Worm (Caenorhabditis elegans) whole organism, L4 larva: Measurements from ENCODE around the gene C45E5.1.
A peak's percentile ranks its signal among the peaks of the same experiment; 100 is the strongest.

Experiments
- D1046.2 ChIP-seq: fragments of 200-800 bp; sonication (Bioruptor generic); IDR thresholded peaks from 2 replicates; pipeline ENCODE4 v1.3.6; 2022; ENCODE audit warnings: missing genetic modification characterization, missing compliant biosample characterization
- F26F4.8 ChIP-seq: fragments of 200-800 bp; sonication (Bioruptor generic); conservative IDR thresholded peaks from 2 replicates; pipeline ENCODE4 v1.3.6; 2022; ENCODE audit warnings: missing genetic modification characterization, missing compliant biosample characterization
- F49E8.2 ChIP-seq: sonication (generic microtip); optimal IDR thresholded peaks from 2 replicates; lab custom pipeline; 2016; ENCODE audit warnings: missing compliant biosample characterization, mild to moderate bottlenecking, missing genetic modification characterization, borderline replicate concordance
- T26A8.4 ChIP-seq: fragments of 200-800 bp; sonication (Bioruptor generic); IDR thresholded peaks from 2 replicates; pipeline ENCODE4 v1.3.6; 2022; ENCODE audit warnings: missing genetic modification characterization, missing compliant biosample characterization
- Y48G9A.11 ChIP-seq: fragments of 200-800 bp; sonication (Bioruptor generic); IDR thresholded peaks from 2 replicates; pipeline ENCODE4 v1.3.6; 2022; ENCODE audit warnings: missing genetic modification reagents, missing genetic modification characterization, missing compliant biosample characterization
- Y75B8A.6 ChIP-seq: fragments of 200-800 bp; sonication (Bioruptor generic); IDR thresholded peaks from 2 replicates; pipeline ENCODE4 v1.3.6; 2022; ENCODE audit warnings: missing genetic modification reagents, missing genetic modification characterization, missing compliant biosample characterization
- aha-1 ChIP-seq: fragments of 150-350 bp; peaks from one replicate; lab custom pipeline; 2014; ENCODE audit warnings: missing biosample characterization, missing genetic modification characterization
- arid-1 ChIP-seq: fragments of 200-800 bp; sonication (Bioruptor generic); conservative IDR thresholded peaks from 2 replicates; pipeline ENCODE4 v1.3.6; 2022; ENCODE audit warnings: missing genetic modification reagents, missing genetic modification characterization, missing compliant biosample characterization
- attf-4 ChIP-seq: sonication (generic microtip); optimal IDR thresholded peaks from 3 replicates; lab custom pipeline; 2017; ENCODE audit warnings: missing biosample characterization, missing genetic modification characterization
- ceh-44 ChIP-seq: fragments of 200-800 bp; sonication (Bioruptor generic); IDR thresholded peaks from 2 replicates; pipeline ENCODE4 v1.3.6; 2022; ENCODE audit warnings: missing genetic modification reagents, missing genetic modification characterization, missing compliant biosample characterization
- ctbp-1 ChIP-seq: fragments of 200-800 bp; sonication (Bioruptor generic); IDR thresholded peaks from 2 replicates; pipeline ENCODE4 v1.3.6; 2022; ENCODE audit warnings: missing genetic modification reagents, missing genetic modification characterization, missing compliant biosample characterization
- daf-16 ChIP-seq, 3 experiments: sonication (generic microtip); optimal IDR thresholded peaks; 2 replicates each; lab custom pipeline; 2016 to 2017; ENCODE audit warnings: missing genetic modification characterization in 3 of 3, missing genetic modification reagents in 3 of 3, mild to moderate bottlenecking in 2 of 3, missing compliant biosample characterization in 2 of 3, missing biosample characterization in 1 of 3, moderate library complexity in 1 of 3
- daf-19 ChIP-seq: fragments of 200-800 bp; sonication (Bioruptor generic); conservative IDR thresholded peaks from 2 replicates; pipeline ENCODE4 v1.3.6; 2022; ENCODE audit warnings: missing genetic modification characterization, missing compliant biosample characterization
- daf-8 ChIP-seq: fragments of 200-800 bp; sonication (Bioruptor generic); IDR thresholded peaks from 2 replicates; pipeline ENCODE4 v1.3.6; 2022; ENCODE audit warnings: missing genetic modification characterization, missing compliant biosample characterization
- dmd-6 ChIP-seq: fragments of 200-800 bp; sonication (Bioruptor generic); IDR thresholded peaks from 2 replicates; pipeline ENCODE4 v1.3.6; 2022; ENCODE audit warnings: missing genetic modification reagents, missing genetic modification characterization, missing compliant biosample characterization
- dmd-9 ChIP-seq: fragments of 200-800 bp; sonication (Bioruptor generic); IDR thresholded peaks from 2 replicates; pipeline ENCODE4 v1.3.6; 2022; ENCODE audit warnings: missing genetic modification reagents, missing genetic modification characterization, missing compliant biosample characterization
- duxl-1 ChIP-seq: sonication (generic microtip); optimal IDR thresholded peaks from 2 replicates; lab custom pipeline; 2016; ENCODE audit warnings: mild to moderate bottlenecking, missing genetic modification characterization, moderate library complexity, missing compliant biosample characterization; ENCODE audit not compliant: poor library complexity
- dve-1 ChIP-seq: sonication (generic microtip); optimal IDR thresholded peaks from 2 replicates; lab custom pipeline; 2017; ENCODE audit warnings: antibody characterized with exemption, mild to moderate bottlenecking, missing genetic modification characterization, missing compliant biosample characterization; ENCODE audit not compliant: insufficient read depth
- egl-43 ChIP-seq: fragments of 200-800 bp; sonication (Bioruptor generic); IDR thresholded peaks from 2 replicates; pipeline ENCODE4 v1.3.6; 2022; ENCODE audit warnings: missing genetic modification reagents, missing genetic modification characterization, missing compliant biosample characterization
- fkh-10 ChIP-seq: fragments of 150-350 bp; optimal IDR thresholded peaks from 2 replicates; lab custom pipeline; 2014; ENCODE audit warnings: missing biosample characterization, missing genetic modification reagents, missing genetic modification characterization
- gei-8 ChIP-seq: fragments of 200-800 bp; sonication (Bioruptor generic); optimal IDR thresholded peaks from 2 replicates; lab custom pipeline; 2018; ENCODE audit warnings: mild to moderate bottlenecking, missing genetic modification characterization, missing compliant biosample characterization
- hif-1 ChIP-seq, 2 experiments: sonication (generic microtip); optimal IDR thresholded peaks; 2 replicates each; lab custom pipeline; 2016 to 2017; ENCODE audit warnings: missing compliant biosample characterization in 2 of 2, missing genetic modification characterization in 2 of 2, missing genetic modification reagents in 2 of 2, missing genotype in 2 of 2, mild to moderate bottlenecking in 1 of 2
- hlh-11 ChIP-seq: fragments of 200-800 bp; sonication (Bioruptor generic); optimal IDR thresholded peaks from 2 replicates; lab custom pipeline; 2018; ENCODE audit warnings: mild to moderate bottlenecking, missing genetic modification characterization, missing compliant biosample characterization
- hlh-30 ChIP-seq: sonication (generic microtip); optimal IDR thresholded peaks from 2 replicates; lab custom pipeline; 2017; ENCODE audit warnings: antibody characterized with exemption, mild to moderate bottlenecking, missing genetic modification characterization, missing compliant biosample characterization; ENCODE audit not compliant: insufficient read depth
- hmg-1.1 ChIP-seq: fragments of 200-800 bp; sonication (Bioruptor generic); IDR thresholded peaks from 2 replicates; pipeline ENCODE4 v1.3.6; 2022; ENCODE audit warnings: missing genetic modification reagents, missing genetic modification characterization, missing compliant biosample characterization
- lin-15B ChIP-seq: fragments of 150-350 bp; sonication (generic microtip); optimal IDR thresholded peaks from 3 replicates; lab custom pipeline; 2014; ENCODE audit warnings: missing biosample characterization, missing genetic modification characterization
- lin-29 ChIP-seq: fragments of 200-800 bp; sonication (Bioruptor generic); IDR thresholded peaks from 2 replicates; pipeline ENCODE4 v1.3.6; 2022; ENCODE audit warnings: missing genetic modification reagents, missing genetic modification characterization, missing compliant biosample characterization
- lin-39 ChIP-seq: fragments of 150-350 bp; optimal IDR thresholded peaks from 2 replicates; lab custom pipeline; 2014; ENCODE audit warnings: missing biosample characterization, missing genetic modification reagents, missing genetic modification characterization
- lir-3 ChIP-seq: sonication (generic microtip); optimal IDR thresholded peaks from 2 replicates; lab custom pipeline; 2016; ENCODE audit warnings: mild to moderate bottlenecking, missing genetic modification characterization, missing compliant biosample characterization
- lsy-2 ChIP-seq, 2 experiments: fragments of 150-350 bp in 1 of 2; sonication (generic microtip) in 1 of 2; optimal IDR thresholded peaks; 2 replicates each; lab custom pipeline; 2014 to 2017; ENCODE audit warnings: missing biosample characterization in 2 of 2, missing genetic modification characterization in 2 of 2
- mdl-1 ChIP-seq, 2 experiments: fragments of 150-350 bp in 1 of 2; sonication (generic microtip) in 1 of 2; optimal IDR thresholded peaks; 2 replicates each; lab custom pipeline; 2014 to 2017; ENCODE audit warnings: missing biosample characterization in 2 of 2, missing genetic modification characterization in 2 of 2
- mep-1 ChIP-seq: fragments of 150-350 bp; sonication (generic microtip); optimal IDR thresholded peaks from 3 replicates; lab custom pipeline; 2014; ENCODE audit warnings: missing biosample characterization, missing genetic modification characterization
- nhr-10 ChIP-seq: fragments of 150-350 bp; optimal IDR thresholded peaks from 2 replicates; lab custom pipeline; 2014; ENCODE audit warnings: missing biosample characterization, missing genetic modification characterization
- nhr-28 ChIP-seq: fragments of 150-350 bp; optimal IDR thresholded peaks from 2 replicates; lab custom pipeline; 2014; ENCODE audit warnings: missing biosample characterization, missing genetic modification characterization
- nhr-48 ChIP-seq: sonication (generic microtip); optimal IDR thresholded peaks from 2 replicates; lab custom pipeline; 2016; ENCODE audit warnings: mild to moderate bottlenecking, missing genetic modification characterization, missing compliant biosample characterization
- nhr-6 ChIP-seq: fragments of 150-350 bp; optimal IDR thresholded peaks from 2 replicates; lab custom pipeline; 2014; ENCODE audit warnings: missing biosample characterization, missing genetic modification characterization
- nhr-77 ChIP-seq: fragments of 150-350 bp; optimal IDR thresholded peaks from 2 replicates; lab custom pipeline; 2014; ENCODE audit warnings: missing biosample characterization, missing genetic modification characterization
- saeg-2 ChIP-seq: fragments of 200-800 bp; sonication (Bioruptor generic); IDR thresholded peaks from 2 replicates; pipeline ENCODE4 v1.3.6; 2022; ENCODE audit warnings: missing genetic modification reagents, missing genetic modification characterization, missing compliant biosample characterization
- sdz-12 ChIP-seq: fragments of 200-800 bp; sonication (Bioruptor generic); optimal IDR thresholded peaks from 2 replicates; lab custom pipeline; 2018; ENCODE audit warnings: mild to moderate bottlenecking, missing genetic modification characterization, missing compliant biosample characterization
- skn-1 ChIP-seq: fragments of 150-350 bp; optimal IDR thresholded peaks from 2 replicates; lab custom pipeline; 2014; ENCODE audit warnings: missing biosample characterization, missing genetic modification characterization
- unc-39 ChIP-seq: sonication (generic microtip); optimal IDR thresholded peaks from 2 replicates; lab custom pipeline; 2017; ENCODE audit warnings: missing biosample characterization, missing genetic modification characterization
- unc-62 ChIP-seq, 3 experiments: fragments of 150-350 bp in 1 of 3; sonication (generic microtip); optimal IDR thresholded peaks in 2 of 3; peaks in 1 of 3; 1 replicate in 1 of 3; 2 replicates in 2 of 3; lab custom pipeline; 2014 to 2017; ENCODE audit warnings: missing biosample characterization in 3 of 3, missing genetic modification characterization in 3 of 3, missing genetic modification reagents in 3 of 3, missing genotype in 1 of 3
- ztf-7 ChIP-seq: fragments of 150-350 bp; optimal IDR thresholded peaks from 2 replicates; lab custom pipeline; 2014; ENCODE audit warnings: missing biosample characterization, missing genetic modification characterization

The C45E5.1 gene

ce11 chrIV:5764392-5764791 is 20.2 kb downstream of the C45E5.1 start (continued):
- TF ChIP-seq daf-8 (GFP tag; lab: Robert Waterston, UW) (no peak), hlh-11 (tag; lab: Kevin White, UChicago) (peak; percentile 75), F26F4.8 (GFP tag; lab: Robert Waterston, UW) (no peak), dmd-9 (no peak), ztf-7 (tag; lab: Kevin White, UChicago) (no peak), skn-1 (no peak), saeg-2 (GFP tag; lab: Robert Waterston, UW) (no peak), Y75B8A.6 (GFP tag; lab: Robert Waterston, UW) (no peak), nhr-28 (tag; lab: Kevin White, UChicago) (peak; percentile 92)

- TF ChIP-seq fkh-10 (GFP tag; lab: Kevin White, UChicago), result no peak
- TF ChIP-seq hlh-11 (tag; lab: Kevin White, UChicago), result peak; percentile 43
- TF ChIP-seq egl-43 (GFP tag; lab: Robert Waterston, UW), result no peak
- TF ChIP-seq dmd-6 (GFP tag; lab: Robert Waterston, UW), result peak; percentile 27; the same call in 1 of the 2 replicates
- TF ChIP-seq dve-1 (tag; lab: Kevin White, UChicago), result peak; percentile 39
- TF ChIP-seq hmg-1.1 (GFP tag; lab: Robert Waterston, UW), result peak; percentile 29; the same call in 1 of the 2 replicates
- TF ChIP-seq mdl-1 (tag; optimal IDR thresholded peaks at IDR 0.05; lab: Kevin White, UChicago), result peak in 1 of 2 experiments; percentile 11
- TF ChIP-seq mep-1 (tag; lab: Kevin White, UChicago), result peak; percentile 21
- TF ChIP-seq nhr-28 (tag; lab: Kevin White, UChicago), result peak; percentile 69
- peak; percentile 64 for TF ChIP-seq hlh-30 (tag; lab: Kevin White, UChicago)
- TF ChIP-seq, all 104 proteins: peak for 8
Measured at ce11 chrIV:5765652-5766051, 21.4 kb downstream of the C45E5.1 start.

- TF ChIP-seq lin-39 (no peak), unc-62 (GFP tag; optimal IDR thresholded peaks at IDR 0.05 in 1 of 2; lab: Kevin White, UChicago) (peak in 1 of 2 experiments; percentile 91), unc-62 (tag; optimal IDR thresholded peaks at IDR 0.05; lab: Kevin White, UChicago) (no peak)
Measured at ce11 chrIV:5766804-5767203, 22.6 kb downstream of the C45E5.1 start.

ce11 chrIV:5778342-5778741 is 34.1 kb downstream of the C45E5.1 start:
- TF ChIP-seq lin-39 (no peak), unc-62 (GFP tag; optimal IDR thresholded peaks at IDR 0.05 in 1 of 2; lab: Kevin White, UChicago) (no peak), unc-62 (tag; optimal IDR thresholded peaks at IDR 0.05; lab: Kevin White, UChicago) (no peak), sdz-12 (GFP tag; lab: Kevin White, UChicago) (no peak), T26A8.4 (GFP tag; lab: Robert Waterston, UW) (no peak), dmd-6 (GFP tag; lab: Robert Waterston, UW) (peak; percentile 47), Y48G9A.11 (GFP tag; lab: Robert Waterston, UW) (no peak), hlh-30 (tag; lab: Kevin White, UChicago) (peak; percentile 84), lir-3 (no peak), duxl-1 (tag; lab: Kevin White, UChicago) (peak; percentile 36), unc-39 (tag; lab: Kevin White, UChicago) (no peak), nhr-77 (peak; percentile 38), daf-19 (no peak), hlh-11 (tag; lab: Kevin White, UChicago) (peak; percentile 89), attf-4 (tag; lab: Kevin White, UChicago) (no peak), nhr-6 (tag; lab: Kevin White, UChicago) (no peak), ctbp-1 (GFP tag; lab: Robert Waterston, UW) (no peak), lsy-2 (tag; optimal IDR thresholded peaks at IDR 0.05; lab: Kevin White, UChicago) (peak; percentile 36 to 38), arid-1 (no peak), nhr-10 (peak; percentile 69), mep-1 (tag; lab: Kevin White, UChicago) (peak; percentile 11), D1046.2 (GFP tag; lab: Robert Waterston, UW) (no peak), lin-15B (tag; lab: Kevin White, UChicago) (no peak), aha-1 (tag; lab: Kevin White, UChicago) (peak; percentile 82), gei-8 (no peak), F49E8.2 (tag; lab: Kevin White, UChicago) (no peak), ceh-44 (GFP tag; lab: Robert Waterston, UW) (no peak), lin-29 (GFP tag; lab: Robert Waterston, UW) (no peak), nhr-48 (peak; percentile 81), daf-16 (GFP tag; optimal IDR thresholded peaks at IDR 0.05; lab: Kevin White, UChicago) (no peak), daf-16 (tag; optimal IDR thresholded peaks at IDR 0.05; lab: Kevin White, UChicago) (peak; percentile 47), saeg-2 (GFP tag; lab: Robert Waterston, UW) (no peak), hif-1 (tag; optimal IDR thresholded peaks at IDR 0.05; lab: Kevin White, UChicago) (peak in 1 of 2 experiments; percentile 67)
